Fruit fly (Drosophila melanogaster) whole organism, prepupa: ENCODE results near the gene Josd.

ENCODE experiments used
- CG1621 ChIP-seq: fragments of 200-800 bp; sonication (Bioruptor generic); optimal IDR thresholded peaks from 3 replicates; lab custom pipeline; 2018; ENCODE audit warnings: missing biosample characterization, mild to moderate bottlenecking, missing genetic modification characterization
- CG16779 ChIP-seq: fragments of 200-800 bp; sonication (Bioruptor generic); optimal IDR thresholded peaks from 3 replicates; lab custom pipeline; 2017; ENCODE audit warnings: missing biosample characterization, mild to moderate bottlenecking, missing genetic modification characterization
- CG3032 ChIP-seq: fragments of 200-800 bp; optimal IDR thresholded peaks from 2 replicates; lab custom pipeline; 2019; ENCODE audit warnings: missing biosample characterization, mild to moderate bottlenecking, missing genetic modification characterization, moderate library complexity
- CG31627 ChIP-seq: fragments of 200-800 bp; sonication (Bioruptor generic); optimal IDR thresholded peaks from 3 replicates; lab custom pipeline; 2016; ENCODE audit warnings: missing biosample characterization, missing genetic modification characterization
- CG3919 ChIP-seq: fragments of 200-800 bp; sonication (Bioruptor generic); optimal IDR thresholded peaks from 3 replicates; lab custom pipeline; 2016; ENCODE audit warnings: missing biosample characterization, missing genetic modification characterization
- CG6163 ChIP-seq: fragments of 200-800 bp; sonication (Bioruptor generic); IDR thresholded peaks from 3 replicates; pipeline ENCODE4 v1.3.6; 2022; ENCODE audit warnings: missing biosample characterization, missing genetic modification characterization
- CG6276 ChIP-seq: fragments of 200-800 bp; sonication (Bioruptor generic); optimal IDR thresholded peaks from 2 replicates; lab custom pipeline; 2017; ENCODE audit warnings: missing biosample characterization, mild to moderate bottlenecking, missing genetic modification characterization
- CG6792 ChIP-seq: fragments of 200-800 bp; sonication (Bioruptor generic); optimal IDR thresholded peaks from 3 replicates; lab custom pipeline; 2016; ENCODE audit warnings: missing biosample characterization, missing genetic modification characterization
- CG6808 ChIP-seq: fragments of 200-800 bp; sonication (Bioruptor generic); optimal IDR thresholded peaks from 3 replicates; lab custom pipeline; 2017; ENCODE audit warnings: missing biosample characterization, missing genetic modification characterization, mild to moderate bottlenecking, moderate library complexity, missing genetic modification reagents
- CG7368 ChIP-seq: fragments of 200-800 bp; sonication (Bioruptor generic); optimal IDR thresholded peaks from 3 replicates; lab custom pipeline; 2016; ENCODE audit warnings: missing biosample characterization, missing genetic modification characterization
- CG8119 ChIP-seq: fragments of 200-800 bp; sonication (Bioruptor generic); IDR thresholded peaks from 3 replicates; pipeline ENCODE4 v1.3.6; 2022; ENCODE audit warnings: missing biosample characterization, missing genetic modification characterization
- CG8319 ChIP-seq: fragments of 200-800 bp; sonication (Bioruptor generic); optimal IDR thresholded peaks from 3 replicates; lab custom pipeline; 2016; ENCODE audit warnings: missing biosample characterization, missing genetic modification characterization
- Eip78C ChIP-seq: fragments of 200-800 bp; sonication (Bioruptor generic); peaks from one replicate; lab custom pipeline; 2016; ENCODE audit warnings: missing biosample characterization, missing genetic modification characterization
- Gug ChIP-seq: fragments of 200-800 bp; sonication (Bioruptor generic); IDR thresholded peaks from 2 replicates; pipeline ENCODE4 v1.3.6; 2022; ENCODE audit warnings: missing biosample characterization, missing genetic modification characterization
- Hr38 ChIP-seq: sonication (Bioruptor generic); optimal IDR thresholded peaks from 2 replicates; lab custom pipeline; 2016; ENCODE audit warnings: missing biosample characterization, missing genetic modification characterization
- Hr39 ChIP-seq: fragments of 200-800 bp; sonication (Bioruptor generic); optimal IDR thresholded peaks from 2 replicates; lab custom pipeline; 2016; ENCODE audit warnings: missing biosample characterization, missing genetic modification characterization
- Hr4 ChIP-seq: fragments of 200-800 bp; sonication (Bioruptor generic); optimal IDR thresholded peaks from 3 replicates; lab custom pipeline; 2016; ENCODE audit warnings: missing biosample characterization, missing genetic modification characterization
- Met ChIP-seq: fragments of 200-800 bp; sonication (Bioruptor generic); optimal IDR thresholded peaks from 3 replicates; lab custom pipeline; 2016; ENCODE audit warnings: missing biosample characterization, missing genetic modification characterization
- OdsH ChIP-seq: fragments of 200-800 bp; sonication (Bioruptor generic); optimal IDR thresholded peaks from 3 replicates; lab custom pipeline; 2016; ENCODE audit warnings: missing biosample characterization, missing genetic modification characterization
- Smox ChIP-seq: fragments of 200-800 bp; sonication (Bioruptor generic); optimal IDR thresholded peaks from 3 replicates; lab custom pipeline; 2016; ENCODE audit warnings: missing biosample characterization, missing genetic modification characterization
- Sox102F ChIP-seq: fragments of 200-800 bp; sonication (Bioruptor generic); optimal IDR thresholded peaks from 2 replicates; lab custom pipeline; 2016; ENCODE audit warnings: missing biosample characterization, mild to moderate bottlenecking, missing genetic modification characterization
- Sox15 ChIP-seq: fragments of 200-800 bp; sonication (Bioruptor generic); optimal IDR thresholded peaks from 3 replicates; lab custom pipeline; 2016; ENCODE audit warnings: missing biosample characterization, missing genetic modification characterization
- achi ChIP-seq: fragments of 200-800 bp; sonication (Bioruptor generic); optimal IDR thresholded peaks from 3 replicates; lab custom pipeline; 2016; ENCODE audit warnings: missing biosample characterization, missing genetic modification characterization
- acj6 ChIP-seq: fragments of 200-800 bp; sonication (Bioruptor generic); optimal IDR thresholded peaks from 3 replicates; lab custom pipeline; 2016; ENCODE audit warnings: missing biosample characterization, missing genetic modification characterization
- dac ChIP-seq: fragments of 200-800 bp; sonication (Bioruptor generic); optimal IDR thresholded peaks from 2 replicates; lab custom pipeline; 2017; ENCODE audit warnings: missing biosample characterization, mild to moderate bottlenecking, missing genetic modification characterization
- dsx ChIP-seq: fragments of 200-800 bp; optimal IDR thresholded peaks from 3 replicates; lab custom pipeline; 2019; ENCODE audit warnings: missing biosample characterization, mild to moderate bottlenecking, missing genetic modification characterization, moderate library complexity; ENCODE audit not compliant: poor library complexity, severe bottlenecking
- eg ChIP-seq: fragments of 200-800 bp; sonication (Bioruptor generic); IDR thresholded peaks from 3 replicates; pipeline ENCODE4 v1.3.6; 2022; ENCODE audit warnings: missing biosample characterization, missing genetic modification characterization
- esn ChIP-seq: fragments of 200-800 bp; sonication (Bioruptor generic); optimal IDR thresholded peaks from 2 replicates; lab custom pipeline; 2016; ENCODE audit warnings: missing biosample characterization, mild to moderate bottlenecking, missing genetic modification characterization, moderate library complexity
- fd85E ChIP-seq: fragments of 200-800 bp; sonication (Bioruptor generic); optimal IDR thresholded peaks from 3 replicates; lab custom pipeline; 2016; ENCODE audit warnings: missing biosample characterization, missing genetic modification characterization
- fkh ChIP-seq: fragments of 200-800 bp; sonication (Bioruptor generic); optimal IDR thresholded peaks from 3 replicates; lab custom pipeline; 2017; ENCODE audit warnings: missing biosample characterization, mild to moderate bottlenecking, missing genetic modification characterization, moderate library complexity
- pdm3 ChIP-seq: fragments of 200-800 bp; sonication (Bioruptor generic); optimal IDR thresholded peaks from 3 replicates; lab custom pipeline; 2016; ENCODE audit warnings: missing biosample characterization, missing genetic modification characterization
- ss ChIP-seq, 2 experiments: fragments of 200-800 bp; sonication (Bioruptor generic); optimal IDR thresholded peaks; 2 replicates in 1 of 2; 3 replicates in 1 of 2; lab custom pipeline; 2017 to 2018; ENCODE audit warnings: mild to moderate bottlenecking in 2 of 2, missing biosample characterization in 2 of 2, missing genetic modification characterization in 2 of 2, moderate library complexity in 1 of 2
- topi ChIP-seq: fragments of 200-800 bp; sonication (Bioruptor generic); optimal IDR thresholded peaks from 3 replicates; lab custom pipeline; 2016; ENCODE audit warnings: missing biosample characterization, missing genetic modification characterization
- vri ChIP-seq: fragments of 200-800 bp; sonication (Bioruptor generic); optimal IDR thresholded peaks from 3 replicates; lab custom pipeline; 2016; ENCODE audit warnings: missing biosample characterization, mild to moderate bottlenecking, missing genetic modification characterization

Gene Josd

DNA sequence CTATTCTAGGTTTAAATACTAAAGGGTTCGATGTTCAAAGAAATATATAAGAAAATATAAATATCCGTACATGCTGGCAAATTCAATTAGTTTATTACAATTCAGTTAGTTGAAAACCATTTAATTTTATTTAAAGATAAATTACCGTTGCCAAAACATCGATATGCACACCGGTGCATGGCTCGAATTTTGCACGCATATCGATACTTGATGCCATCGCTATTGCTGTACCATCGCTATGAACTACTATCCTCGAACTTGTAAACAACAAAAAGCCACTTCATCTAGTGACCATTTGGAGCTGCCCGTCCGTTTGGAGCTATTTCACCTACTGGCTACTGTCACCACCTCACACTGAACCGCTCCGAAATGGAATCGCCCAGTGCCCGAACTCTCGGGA lies at the start of gene Josd:
Gene Josd (plus strand): TSS at position 270 of the 400 bp plus-strand sequence.
- no peak for TF ChIP-seq Gug (GFP tag; lab: Robert Waterston, UW)
- 0 out of 3 replicates have a peak, but pooled peaks have one; percentile 18 for TF ChIP-seq eg (GFP tag; lab: Robert Waterston, UW)
- no peak for TF ChIP-seq CG3919 (GFP tag; lab: Kevin White, UChicago)
- peak; percentile 17 for TF ChIP-seq topi (GFP tag; lab: Kevin White, UChicago)
- no peak for TF ChIP-seq fd85E (GFP tag; lab: Kevin White, UChicago)
- TF ChIP-seq ss (GFP tag; optimal IDR thresholded peaks at IDR 0.05; lab: Kevin White, UChicago) = no peak
- peak; percentile 47 for TF ChIP-seq Eip78C (GFP tag; lab: Kevin White, UChicago)
- TF ChIP-seq CG7368 (GFP tag; lab: Kevin White, UChicago) = no peak
- TF ChIP-seq fkh (GFP tag; lab: Kevin White, UChicago) = peak; percentile 37
- peak; percentile 30 for TF ChIP-seq esn (GFP tag; lab: Kevin White, UChicago)

DNA sequence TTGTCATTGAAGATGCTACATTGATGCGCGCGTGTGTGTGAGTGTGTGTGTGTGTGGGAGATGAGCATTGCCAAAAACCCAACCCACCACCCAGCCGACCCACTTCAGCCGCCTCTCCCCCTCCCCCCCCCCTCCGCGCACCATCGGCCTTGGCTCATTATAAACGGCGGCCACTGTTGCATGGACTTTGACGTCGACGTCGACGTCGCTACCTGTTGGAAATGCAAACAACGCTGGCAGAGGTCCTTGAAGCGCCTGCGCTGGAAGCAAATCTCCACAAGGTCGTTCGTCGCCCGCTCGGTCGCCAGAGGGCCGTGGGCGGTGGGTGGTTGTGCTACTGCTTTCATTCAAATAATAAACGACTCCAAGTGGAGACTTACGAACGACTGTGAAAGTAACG lies 44.3 kb upstream of the Josd start:
- TF ChIP-seq CG16779 (no peak), CG8119 (GFP tag; lab: Robert Waterston, UW) (no peak), CG3032 (tag; lab: Kevin White, UChicago) (no peak), CG1621 (tag; lab: Kevin White, UChicago) (no peak), Hr38 (GFP tag; lab: Kevin White, UChicago) (no peak), vri (GFP tag; lab: Kevin White, UChicago) (no peak), Smox (GFP tag; lab: Kevin White, UChicago) (no peak), eg (GFP tag; lab: Robert Waterston, UW) (no peak), CG8319 (GFP tag; lab: Kevin White, UChicago) (no peak)

DNA sequence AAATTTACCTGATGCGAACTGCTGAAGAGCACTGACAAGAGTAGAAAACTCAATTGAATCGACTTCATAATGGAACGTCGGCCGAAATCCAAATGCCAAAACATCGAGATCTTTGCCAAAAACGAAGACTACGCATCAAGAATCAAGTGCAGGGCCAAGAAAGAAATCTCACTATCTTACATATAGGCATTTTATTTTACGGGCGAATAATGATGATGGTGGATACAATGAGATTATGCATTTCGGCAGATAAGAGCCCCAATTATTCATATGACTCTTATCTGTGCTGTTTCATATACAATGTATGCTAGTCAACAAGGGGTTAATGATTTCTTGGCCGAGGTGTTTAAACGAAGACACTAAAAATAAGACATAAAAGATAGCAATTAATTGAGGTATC lies 41.7 kb upstream of the Josd start, which contains the start of gene Btnd:
Gene Btnd (minus strand): TSS at position 101 of the 400 bp plus-strand sequence.
- TF ChIP-seq CG6163 (GFP tag; lab: Robert Waterston, UW) (no peak), esn (GFP tag; lab: Kevin White, UChicago) (no peak), CG6792 (GFP tag; lab: Kevin White, UChicago) (no peak), CG6808 (GFP tag; lab: Kevin White, UChicago) (no peak), eg (GFP tag; lab: Robert Waterston, UW) (no peak), acj6 (GFP tag; lab: Kevin White, UChicago) (no peak), Met (GFP tag; lab: Kevin White, UChicago) (no peak), Hr39 (GFP tag; lab: Kevin White, UChicago) (no peak), Sox102F (no peak), ss (GFP tag; optimal IDR thresholded peaks at IDR 0.05; lab: Kevin White, UChicago) (no peak), dac (GFP tag; lab: Kevin White, UChicago) (no peak), Gug (GFP tag; lab: Robert Waterston, UW) (no peak), OdsH (GFP tag; lab: Kevin White, UChicago) (no peak), CG31627 (GFP tag; lab: Kevin White, UChicago) (no peak)

DNA sequence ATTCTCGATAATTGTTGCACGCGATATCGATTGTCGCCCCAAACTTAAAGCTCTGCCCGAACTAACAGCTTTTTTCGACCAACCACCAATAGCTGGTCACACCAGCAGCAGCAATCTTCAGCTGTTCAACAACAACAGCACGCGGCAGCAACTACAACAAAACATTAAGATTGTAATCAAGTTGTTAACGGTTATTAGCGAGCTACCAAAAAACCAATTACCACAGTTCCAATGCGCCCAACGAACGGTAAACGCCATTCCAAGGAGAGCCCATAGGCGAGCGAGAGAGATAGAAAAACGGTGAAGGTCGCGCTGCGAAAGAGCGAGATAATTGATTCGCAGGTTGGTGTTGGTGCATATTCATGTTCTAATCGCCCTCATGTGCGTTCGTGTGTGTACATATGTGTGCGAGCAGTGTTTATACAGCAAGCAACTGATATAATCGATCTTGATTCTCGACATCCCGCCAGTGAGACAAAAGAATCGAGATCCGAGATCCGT lies 41.1 kb upstream of the Josd start, which contains the start of gene Efr:
Gene Efr (plus strand): TSS at position 113 of the 501 bp plus-strand sequence.
- no peak for TF ChIP-seq Met (GFP tag; lab: Kevin White, UChicago)
- TF ChIP-seq Hr4 (GFP tag; lab: Kevin White, UChicago) = no peak
- peak; percentile 11 for TF ChIP-seq dsx
- no peak for TF ChIP-seq Sox15
- no peak for TF ChIP-seq Gug (GFP tag; lab: Robert Waterston, UW)
- no peak for TF ChIP-seq Hr38 (GFP tag; lab: Kevin White, UChicago)
- TF ChIP-seq pdm3 (GFP tag; lab: Kevin White, UChicago) = no peak
- TF ChIP-seq CG6276 (GFP tag; lab: Kevin White, UChicago) = no peak
- no peak for TF ChIP-seq achi
- peak; percentile 79 for TF ChIP-seq fkh (GFP tag; lab: Kevin White, UChicago)
